Worm (Caenorhabditis elegans) whole organism, midembryonic: Measurements from ENCODE around the gene ZK856.19.

Experiments
- tab-1 ChIP-seq: fragments of 200-800 bp; sonication (Bioruptor generic); IDR thresholded peaks from 2 replicates; pipeline ENCODE4 v1.3.6; 2022; ENCODE audit warnings: missing genetic modification characterization, missing compliant biosample characterization
- ztf-29 ChIP-seq: fragments of 200-800 bp; sonication (Bioruptor generic); IDR thresholded peaks from 2 replicates; pipeline ENCODE4 v1.3.6; 2022; ENCODE audit warnings: missing genetic modification reagents, missing genetic modification characterization, missing compliant biosample characterization

ce11 chrV:10225610-10226009, 20.9 kb upstream of the ZK856.19 start, which contains the start of gene daf-36:
- TF ChIP-seq ztf-29 (GFP tag; lab: Robert Waterston, UW), result no peak
- TF ChIP-seq tab-1 (GFP tag; lab: Robert Waterston, UW), result no peak
